Fruit fly (Drosophila melanogaster) whole organism, embryonic: ENCODE measurements around the gene Mon1.
A peak's percentile ranks its signal among the peaks of the same experiment; 100 is the strongest.

Source experiments
- CG10462 ChIP-seq: fragments of 200-800 bp; sonication (Bioruptor generic); optimal IDR thresholded peaks from 2 replicates; lab custom pipeline; 2016; ENCODE audit warnings: missing biosample characterization, missing genetic modification characterization
- CG10959 ChIP-seq: fragments of 200-800 bp; sonication (Bioruptor generic); IDR thresholded peaks from 2 replicates; pipeline ENCODE4 v1.3.6; 2022; ENCODE audit warnings: missing biosample characterization, missing genetic modification characterization
- CG11093 ChIP-seq: fragments of 200-800 bp; sonication (Bioruptor generic); IDR thresholded peaks from 3 replicates; pipeline ENCODE4 v1.3.6; 2022; ENCODE audit warnings: missing biosample characterization, missing genetic modification characterization
- CG11456 ChIP-seq: fragments of 200-800 bp; sonication (Bioruptor generic); IDR thresholded peaks from 3 replicates; pipeline ENCODE4 v1.3.6; 2022; ENCODE audit warnings: missing biosample characterization, missing genetic modification characterization
- CG12391 ChIP-seq: fragments of 200-800 bp; sonication (Bioruptor generic); optimal IDR thresholded peaks from 3 replicates; lab custom pipeline; 2018; ENCODE audit warnings: missing biosample characterization, mild to moderate bottlenecking, missing genetic modification characterization, moderate library complexity
- CG14441 ChIP-seq: fragments of 200-800 bp; sonication (Bioruptor generic); IDR thresholded peaks from 2 replicates; pipeline ENCODE4 v1.3.6; 2022; ENCODE audit warnings: missing biosample characterization, missing genetic modification characterization
- CG15011 ChIP-seq: fragments of 200-800 bp; sonication (Bioruptor generic); optimal IDR thresholded peaks from 3 replicates; lab custom pipeline; 2018; ENCODE audit warnings: missing biosample characterization, mild to moderate bottlenecking, missing genetic modification characterization
- CG15601 ChIP-seq: fragments of 200-800 bp; sonication (Bioruptor generic); optimal IDR thresholded peaks from 3 replicates; lab custom pipeline; 2019; ENCODE audit warnings: missing biosample characterization, mild to moderate bottlenecking, missing genetic modification characterization, moderate library complexity
- CG18619 ChIP-seq: fragments of 200-800 bp; sonication (Bioruptor generic); optimal IDR thresholded peaks from 3 replicates; lab custom pipeline; 2017; ENCODE audit warnings: missing biosample characterization, mild to moderate bottlenecking, missing genetic modification characterization
- CG30403 ChIP-seq: fragments of 200-800 bp; sonication (Bioruptor generic); optimal IDR thresholded peaks from 3 replicates; lab custom pipeline; 2016; ENCODE audit warnings: missing biosample characterization, missing genetic modification characterization
- CG4282 ChIP-seq: fragments of 200-800 bp; sonication (Bioruptor generic); optimal IDR thresholded peaks from 2 replicates; lab custom pipeline; 2016; ENCODE audit warnings: missing biosample characterization, missing genetic modification characterization
- CG4360 ChIP-seq: fragments of 200-800 bp; sonication (Bioruptor generic); IDR thresholded peaks from 2 replicates; pipeline ENCODE4 v1.3.6; 2022; ENCODE audit warnings: missing biosample characterization, missing genetic modification characterization
- CG4707 ChIP-seq: fragments of 200-800 bp; sonication (Bioruptor generic); optimal IDR thresholded peaks from 2 replicates; lab custom pipeline; 2018; ENCODE audit warnings: missing biosample characterization, mild to moderate bottlenecking, missing genetic modification characterization, moderate library complexity
- CG6689 ChIP-seq: fragments of 200-800 bp; sonication (Bioruptor generic); IDR thresholded peaks from 2 replicates; pipeline ENCODE4 v1.3.6; 2022; ENCODE audit warnings: missing biosample characterization, missing genetic modification characterization
- CG7271 ChIP-seq: fragments of 200-800 bp; sonication (Bioruptor generic); optimal IDR thresholded peaks from 2 replicates; lab custom pipeline; 2018; ENCODE audit warnings: missing biosample characterization, mild to moderate bottlenecking, missing genetic modification characterization, moderate library complexity
- CG8089 ChIP-seq: fragments of 200-800 bp; sonication (Bioruptor generic); optimal IDR thresholded peaks from 3 replicates; lab custom pipeline; 2016; ENCODE audit warnings: missing biosample characterization, missing genetic modification characterization
- CG8388 ChIP-seq: fragments of 200-800 bp; sonication (Bioruptor generic); optimal IDR thresholded peaks from 2 replicates; lab custom pipeline; 2019; ENCODE audit warnings: missing biosample characterization, mild to moderate bottlenecking, missing genetic modification characterization, moderate library complexity
- CG8924 ChIP-seq: fragments of 200-800 bp; optimal IDR thresholded peaks from 3 replicates; lab custom pipeline; 2019; ENCODE audit warnings: missing biosample characterization, mild to moderate bottlenecking, missing genetic modification characterization, moderate library complexity
- CG8944 ChIP-seq: fragments of 200-800 bp; sonication (Bioruptor generic); optimal IDR thresholded peaks from 3 replicates; lab custom pipeline; 2016; ENCODE audit warnings: missing biosample characterization, missing genetic modification characterization
- CG9817 ChIP-seq: fragments of 200-800 bp; sonication (Bioruptor generic); optimal IDR thresholded peaks from 2 replicates; lab custom pipeline; 2018; ENCODE audit warnings: missing biosample characterization, mild to moderate bottlenecking, missing genetic modification characterization, moderate library complexity
- Camta ChIP-seq: fragments of 200-800 bp; sonication (Bioruptor generic); optimal IDR thresholded peaks from 2 replicates; lab custom pipeline; 2016; ENCODE audit warnings: missing biosample characterization, missing genetic modification characterization
- Fer1 ChIP-seq: fragments of 200-800 bp; sonication (Bioruptor generic); optimal IDR thresholded peaks from 2 replicates; lab custom pipeline; 2017; ENCODE audit warnings: missing biosample characterization, mild to moderate bottlenecking, missing genetic modification characterization
- Hr51 ChIP-seq, 2 experiments: fragments of 200-800 bp; sonication (Bioruptor generic); optimal IDR thresholded peaks; 2 replicates in 1 of 2; 3 replicates in 1 of 2; lab custom pipeline; 2016 to 2018; ENCODE audit warnings: missing biosample characterization in 2 of 2, missing genetic modification characterization in 2 of 2, mild to moderate bottlenecking in 1 of 2, moderate library complexity in 1 of 2
- MBD-R2 ChIP-seq: fragments of 200-800 bp; sonication (Bioruptor generic); IDR thresholded peaks from 2 replicates; pipeline ENCODE4 v1.3.6; 2022; ENCODE audit warnings: missing biosample characterization, missing genetic modification characterization
- Mad ChIP-seq: fragments of 200-800 bp; sonication (Bioruptor generic); optimal IDR thresholded peaks from 2 replicates; lab custom pipeline; 2016; ENCODE audit warnings: missing biosample characterization, missing genetic modification characterization
- Nf-YA ChIP-seq: fragments of 200-800 bp; sonication (Bioruptor generic); IDR thresholded peaks from 2 replicates; pipeline ENCODE4 v1.3.6; 2022; ENCODE audit warnings: missing biosample characterization, missing genetic modification characterization
- NfI ChIP-seq: fragments of 200-800 bp; sonication (Bioruptor generic); optimal IDR thresholded peaks from 3 replicates; lab custom pipeline; 2018; ENCODE audit warnings: missing biosample characterization, mild to moderate bottlenecking, missing genetic modification characterization, moderate library complexity
- Sry-δ ChIP-seq: fragments of 200-800 bp; sonication (Bioruptor generic); optimal IDR thresholded peaks from 2 replicates; lab custom pipeline; 2016; ENCODE audit warnings: missing biosample characterization, missing genetic modification characterization
- Tbp ChIP-seq: fragments of >200 bp; optimal IDR thresholded peaks from 2 replicates; lab custom pipeline; 2018; ENCODE audit warnings: missing biosample characterization, missing genetic modification characterization
- Trl ChIP-seq, 3 experiments: fragments of >200 bp in 2 of 3; fragments of 200-800 bp in 1 of 3; sonication (Bioruptor generic) in 1 of 3; optimal IDR thresholded peaks; 2 replicates in 1 of 3; 3 replicates in 2 of 3; lab custom pipeline; 2016 to 2017; ENCODE audit warnings: missing biosample characterization in 1 of 3, missing genetic modification characterization in 1 of 3
- YL-1 ChIP-seq: fragments of 200-800 bp; sonication (Bioruptor generic); optimal IDR thresholded peaks from 3 replicates; lab custom pipeline; 2017; ENCODE audit warnings: missing biosample characterization, mild to moderate bottlenecking, missing genetic modification characterization
- ac ChIP-seq: fragments of 200-800 bp; sonication (Bioruptor generic); optimal IDR thresholded peaks from 3 replicates; lab custom pipeline; 2017; ENCODE audit warnings: missing biosample characterization, mild to moderate bottlenecking, missing genetic modification characterization
- amos ChIP-seq: fragments of 200-800 bp; sonication (Bioruptor generic); IDR thresholded peaks from 2 replicates; pipeline ENCODE4 v1.3.6; 2022; ENCODE audit warnings: missing biosample characterization, missing genetic modification characterization; ENCODE audit not compliant: partially characterized antibody
- ash1 ChIP-seq: fragments of 200-800 bp; sonication (Bioruptor generic); optimal IDR thresholded peaks from 2 replicates; lab custom pipeline; 2018; ENCODE audit warnings: missing biosample characterization, mild to moderate bottlenecking, missing genetic modification characterization
- br ChIP-seq: fragments of >200 bp; optimal IDR thresholded peaks from 2 replicates; lab custom pipeline; 2017
- cad ChIP-seq: fragments of >200 bp; optimal IDR thresholded peaks from 2 replicates; lab custom pipeline; 2017; ENCODE audit warnings: missing biosample characterization, missing genetic modification characterization
- cato ChIP-seq: fragments of 200-800 bp; sonication (Bioruptor generic); optimal IDR thresholded peaks from 2 replicates; lab custom pipeline; 2016; ENCODE audit warnings: missing biosample characterization, missing genetic modification characterization, borderline replicate concordance
- ems ChIP-seq: fragments of 200-800 bp; sonication (Bioruptor generic); optimal IDR thresholded peaks from 3 replicates; lab custom pipeline; 2016; ENCODE audit warnings: missing biosample characterization, missing genetic modification characterization
- gem ChIP-seq: fragments of 200-800 bp; sonication (Bioruptor generic); optimal IDR thresholded peaks from 2 replicates; lab custom pipeline; 2019; ENCODE audit warnings: missing biosample characterization, mild to moderate bottlenecking, missing genetic modification characterization, moderate library complexity
- grn ChIP-seq: fragments of 200-800 bp; sonication (Bioruptor generic); optimal IDR thresholded peaks from 3 replicates; lab custom pipeline; 2017; ENCODE audit warnings: missing biosample characterization, missing genetic modification characterization
- ham ChIP-seq: fragments of 200-800 bp; sonication (Bioruptor generic); IDR thresholded peaks from 2 replicates; pipeline ENCODE4 v1.3.6; 2022; ENCODE audit warnings: missing biosample characterization, missing genetic modification characterization
- hth ChIP-seq: fragments of >200 bp; optimal IDR thresholded peaks from 2 replicates; lab custom pipeline; 2017; ENCODE audit warnings: inconsistent platforms
- insv ChIP-seq, 2 experiments: fragments of 200-800 bp; sonication (Bioruptor generic); optimal IDR thresholded peaks; 3 replicates each; lab custom pipeline; 2016 to 2018; ENCODE audit warnings: missing biosample characterization in 2 of 2, missing genetic modification characterization in 2 of 2
- org-1 ChIP-seq: fragments of 200-800 bp; sonication (Bioruptor generic); optimal IDR thresholded peaks from 2 replicates; lab custom pipeline; 2017; ENCODE audit warnings: missing biosample characterization, missing genetic modification characterization
- p53 ChIP-seq: fragments of 200-800 bp; sonication (Bioruptor generic); optimal IDR thresholded peaks from 2 replicates; lab custom pipeline; 2016; ENCODE audit warnings: missing biosample characterization, missing genetic modification characterization
- pho ChIP-seq: fragments of 200-800 bp; sonication (Bioruptor generic); optimal IDR thresholded peaks from 2 replicates; lab custom pipeline; 2016; ENCODE audit warnings: missing biosample characterization, missing genetic modification characterization
- salm ChIP-seq: fragments of 200-800 bp; sonication (Bioruptor generic); optimal IDR thresholded peaks from 2 replicates; lab custom pipeline; 2018; ENCODE audit warnings: missing biosample characterization, mild to moderate bottlenecking, missing genetic modification characterization
- sc ChIP-seq, 3 experiments: fragments of >200 bp in 2 of 3; fragments of 200-800 bp in 1 of 3; sonication (Bioruptor generic) in 1 of 3; optimal IDR thresholded peaks; 2 replicates in 2 of 3; 3 replicates in 1 of 3; lab custom pipeline; 2017; ENCODE audit warnings: mild to moderate bottlenecking in 1 of 3, missing biosample characterization in 1 of 3, missing genetic modification characterization in 1 of 3, missing genetic modification reagents in 1 of 3
- zen2 ChIP-seq: fragments of 200-800 bp; sonication (Bioruptor generic); IDR thresholded peaks from 3 replicates; pipeline ENCODE4 v1.3.6; 2022; ENCODE audit warnings: missing biosample characterization, missing genetic modification characterization; ENCODE audit not compliant: partially characterized antibody

Mon1 gene

dm6 chr2L:4810697-4811490 is 39.5 kb upstream of the Mon1 start (continued):
- TF ChIP-seq CG11456 (0 out of 3 replicates have a peak, but pooled peaks have one; percentile 58), ash1 (no peak), insv (GFP tag; optimal IDR thresholded peaks at IDR 0.05; lab: Kevin White, UChicago) (peak in 1 of 2 experiments; percentile 7), zen2 (GFP tag; lab: Robert Waterston, UW) (no peak), Hr51 (GFP tag; optimal IDR thresholded peaks at IDR 0.05; lab: Kevin White, UChicago) (peak in 1 of 2 experiments; percentile 71), CG4282 (GFP tag; lab: Kevin White, UChicago) (no peak), pho (GFP tag; lab: Kevin White, UChicago) (peak; percentile 52), ems (GFP tag; lab: Kevin White, UChicago) (no peak), cad (GFP tag; lab: Kevin White, UChicago) (no peak), CG11093 (GFP tag; lab: Robert Waterston, UW) (no peak), CG4707 (GFP tag; lab: Kevin White, UChicago) (no peak), Sry-δ (GFP tag; lab: Kevin White, UChicago) (no peak), CG12391 (tag; lab: Kevin White, UChicago) (peak; percentile 77), CG10959 (GFP tag; lab: Robert Waterston, UW) (no peak; the same call in 1 of the 2 replicates), ham (0 out of 2 replicates have a peak, but pooled peaks have one; percentile 21), grn (peak; percentile 60), Tbp (GFP tag; lab: Kevin White, UChicago) (no peak), Mad (GFP tag; lab: Kevin White, UChicago) (peak; percentile 28), p53 (GFP tag; lab: Kevin White, UChicago) (no peak), CG30403 (peak; percentile 89), hth (lab: Kevin White, UChicago) (no peak), Nf-YA (no peak), CG6689 (no peak; the same call in 1 of the 2 replicates), CG8944 (GFP tag; lab: Kevin White, UChicago) (no peak), CG15011 (GFP tag; lab: Kevin White, UChicago) (peak; percentile 25), Trl (optimal IDR thresholded peaks at IDR 0.05; lab: Kevin White, UChicago) (no peak), Trl (GFP tag; optimal IDR thresholded peaks at IDR 0.05; lab: Kevin White, UChicago) (peak; percentile 19), MBD-R2 (GFP tag; lab: Robert Waterston, UW) (peak; percentile 17; the same call in 1 of the 2 replicates), CG8089 (no peak), CG18619 (GFP tag; lab: Kevin White, UChicago) (peak; percentile 81), ac (GFP tag; lab: Kevin White, UChicago) (peak; percentile 36), Camta (no peak), CG15601 (peak; percentile 54), CG10462 (peak; percentile 37), CG14441 (GFP tag; lab: Robert Waterston, UW) (no peak), org-1 (GFP tag; lab: Kevin White, UChicago) (peak; percentile 81), br (lab: Kevin White, UChicago) (no peak), Fer1 (peak; percentile 7), NfI (GFP tag; lab: Kevin White, UChicago) (peak; percentile 68), YL-1 (GFP tag; lab: Kevin White, UChicago) (no peak), cato (GFP tag; lab: Kevin White, UChicago) (no peak), CG8388 (GFP tag; lab: Kevin White, UChicago) (peak; percentile 56), sc (optimal IDR thresholded peaks at IDR 0.05; lab: Kevin White, UChicago) (no peak), sc (GFP tag; optimal IDR thresholded peaks at IDR 0.05; lab: Kevin White, UChicago) (peak; percentile 75), CG8924 (tag; lab: Kevin White, UChicago) (peak; percentile 84), salm (tag; lab: Kevin White, UChicago) (no peak), gem (tag; lab: Kevin White, UChicago) (peak; percentile 85), CG7271 (tag; lab: Kevin White, UChicago) (no peak), CG9817 (peak; percentile 44), amos (no peak), CG4360 (GFP tag; lab: Robert Waterston, UW) (no peak)
